Worm (Caenorhabditis elegans): ENCODE results near the gene C10B5.3.

The C10B5.3 gene

DNA sequence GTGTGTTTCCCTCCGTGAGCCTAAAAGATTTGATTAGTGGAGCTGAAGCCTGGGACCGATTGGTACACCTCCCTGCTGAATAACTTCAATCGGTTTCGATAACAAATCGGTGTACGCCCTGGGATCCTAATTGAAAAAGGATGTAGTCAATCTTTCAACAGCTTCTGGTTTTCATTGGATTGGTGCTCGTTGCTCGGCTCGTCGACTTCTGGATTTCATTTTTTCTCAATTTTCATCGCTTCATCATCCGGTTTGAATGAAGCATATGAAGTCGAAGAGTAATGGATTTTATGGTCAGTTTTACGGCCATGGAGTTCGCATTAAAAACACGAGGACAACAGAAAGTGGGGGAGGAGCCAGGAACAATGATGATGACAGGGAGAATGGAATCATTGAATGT lies 32.0 kb downstream of the C10B5.3 start:
- no peak for TF ChIP-seq hlh-12 (tag; optimal IDR thresholded peaks at IDR 0.05)
- TF ChIP-seq cebp-2 (GFP tag; IDR thresholded peaks at IDR 0.05): no peak
- TF ChIP-seq mxl-1 (tag; optimal IDR thresholded peaks at IDR 0.05): no peak
- TF ChIP-seq Y53G8AR.9 (GFP tag; conservative IDR thresholded peaks at IDR 0.05): no peak
- TF ChIP-seq B0336.3 (GFP tag; IDR thresholded peaks at IDR 0.05): no peak
- TF ChIP-seq tbp1 (GFP tag; optimal IDR thresholded peaks at IDR 0.05): no peak
- TF ChIP-seq T07F8.4 (tag; optimal IDR thresholded peaks at IDR 0.05): no peak
- no peak for TF ChIP-seq B0035.1 (tag; optimal IDR thresholded peaks at IDR 0.05)
- no peak for TF ChIP-seq attf-5 (GFP tag; optimal IDR thresholded peaks at IDR 0.05)
- no peak for TF ChIP-seq zfh-2 (GFP tag; conservative IDR thresholded peaks at IDR 0.05)
- TF ChIP-seq mcd-1 (GFP tag; IDR thresholded peaks at IDR 0.05): no peak
- TF ChIP-seq snpc-4 (GFP tag; optimal IDR thresholded peaks at IDR 0.05): no peak
- no peak for TF ChIP-seq snpc-4 (tag; optimal IDR thresholded peaks at IDR 0.05)
- no peak for TF ChIP-seq F55B11.4 (tag; optimal IDR thresholded peaks at IDR 0.05; ENCODE audit: borderline replicate concordance, insufficient read depth)
- no peak for TF ChIP-seq zim-3 (tag; optimal IDR thresholded peaks at IDR 0.05)
- TF ChIP-seq attf-3 (GFP tag; conservative IDR thresholded peaks at IDR 0.05): no peak
- TF ChIP-seq nfya-2 (GFP tag; IDR thresholded peaks at IDR 0.05): no peak

DNA sequence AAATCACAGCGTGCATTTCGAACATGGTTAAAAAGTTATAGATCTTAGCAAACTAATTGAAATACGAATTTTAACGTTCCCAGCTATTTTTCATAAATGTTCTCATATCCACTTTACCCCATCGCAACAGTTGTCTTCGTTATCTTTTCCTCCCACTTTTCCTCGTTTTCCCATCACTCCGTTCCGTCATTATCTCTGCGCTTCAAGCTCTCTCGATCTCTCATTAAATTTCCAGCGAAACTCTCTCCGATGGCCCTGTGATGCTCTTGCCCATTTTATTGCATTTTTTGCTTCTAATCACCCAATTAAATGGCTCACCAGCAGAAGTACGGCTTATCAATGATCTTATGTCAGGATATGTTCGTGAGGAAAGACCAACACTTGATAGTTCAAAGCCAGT lies 35.5 kb downstream of the C10B5.3 start, which contains the start of gene acr-15:
TSS of gene acr-15 (plus strand) at position 236 of the 400 bp plus-strand sequence.
- TF ChIP-seq B0261.1 (tag; optimal IDR thresholded peaks at IDR 0.05) (no peak), T07F8.4 (tag; optimal IDR thresholded peaks at IDR 0.05) (no peak), B0035.1 (tag; optimal IDR thresholded peaks at IDR 0.05) (no peak), madf-3 (GFP tag; IDR thresholded peaks at IDR 0.05) (0 out of 2 replicates have a peak, but pooled peaks have one; percentile 44), akir-1 (GFP tag; optimal IDR thresholded peaks at IDR 0.05) (no peak), lin-26 (GFP tag; IDR thresholded peaks at IDR 0.05) (no peak), lag-1 (GFP tag; IDR thresholded peaks at IDR 0.05) (no peak)

DNA sequence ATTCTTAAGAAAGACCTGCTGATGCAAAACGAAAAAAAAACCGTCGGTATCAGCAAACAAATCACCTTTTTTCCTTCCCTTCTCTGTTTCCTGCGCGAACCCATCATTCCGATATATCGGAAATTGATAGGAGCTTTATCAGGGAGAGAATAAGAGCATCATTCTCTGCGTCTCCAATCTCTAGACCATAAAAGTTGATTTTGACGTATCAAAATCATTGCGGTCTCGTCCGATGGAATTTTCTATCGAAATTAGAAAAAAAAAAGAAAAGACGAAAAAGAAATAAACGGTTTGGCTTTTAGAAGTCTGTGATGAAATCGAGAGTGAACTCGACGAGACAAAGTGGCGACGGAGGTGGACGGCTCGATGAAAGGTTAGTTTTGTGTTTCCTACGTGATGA lies 39.0 kb downstream of the C10B5.3 start, which contains the start of gene stdh-4:
TSS of gene stdh-4 (plus strand) at position 301 of the 400 bp plus-strand sequence.
- TF ChIP-seq aptf-2 (GFP tag; conservative IDR thresholded peaks at IDR 0.05): no peak
- no peak for TF ChIP-seq ztf-18 (tag; optimal IDR thresholded peaks at IDR 0.05)
- TF ChIP-seq him-1 (tag; optimal IDR thresholded peaks at IDR 0.05): no peak
- TF ChIP-seq hsf-1 (GFP tag; IDR thresholded peaks at IDR 0.05): no peak
- no peak for TF ChIP-seq ztf-28 (GFP tag; IDR thresholded peaks at IDR 0.05)

DNA sequence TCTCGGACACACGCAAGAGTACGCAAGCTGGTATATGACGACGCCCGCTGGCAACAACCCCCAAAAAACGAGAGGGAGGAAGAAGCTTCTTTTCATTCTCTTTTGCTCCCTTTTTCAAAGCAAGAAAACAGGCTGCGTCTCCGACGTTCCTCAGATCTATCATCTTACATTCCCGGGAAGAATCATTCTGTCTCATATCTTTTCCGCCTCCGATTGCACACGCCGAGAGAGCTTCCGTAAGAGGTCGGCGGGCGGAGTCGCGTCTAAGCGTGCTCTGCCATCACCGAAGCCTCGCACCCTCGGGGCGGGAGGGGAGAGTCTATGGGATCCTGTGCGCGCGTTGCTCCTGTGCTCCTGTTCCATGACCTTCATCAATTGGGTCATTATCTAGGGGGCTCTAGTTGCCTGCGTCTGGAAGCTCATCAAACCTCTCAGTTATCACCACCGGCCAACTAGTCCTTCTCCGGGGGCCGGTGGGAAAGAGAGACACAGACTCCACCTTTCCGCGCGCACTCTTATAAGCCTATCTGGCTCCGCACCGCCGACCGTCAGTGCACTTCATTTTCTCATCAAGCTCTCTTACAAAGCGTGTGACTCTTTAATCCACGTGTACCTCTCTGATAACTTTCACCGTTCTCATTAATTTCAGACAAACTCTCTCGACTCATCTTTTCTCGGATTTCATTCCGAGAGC lies 42.3 kb downstream of the C10B5.3 start, which contains the start of the genes slc-17.8 and asns-1:
TSS of gene slc-17.8 (minus strand) at position 51 of the 694 bp plus-strand sequence.
TSS of gene asns-1 (plus strand) at position 644 of the 694 bp plus-strand sequence.
- TF ChIP-seq repo-1 (tag; optimal IDR thresholded peaks at IDR 0.05): no peak
- TF ChIP-seq mes-4 (tag; optimal IDR thresholded peaks at IDR 0.05): no peak
- no peak for TF ChIP-seq lsy-27 (tag; optimal IDR thresholded peaks at IDR 0.05; ENCODE audit: borderline replicate concordance, insufficient read depth)
- TF ChIP-seq pbrm-1 (GFP tag; IDR thresholded peaks at IDR 0.05): no peak
- no peak for TF ChIP-seq ztf-6 (GFP tag; IDR thresholded peaks at IDR 0.05)
- TF ChIP-seq lin-54 (GFP tag; optimal IDR thresholded peaks at IDR 0.05): no peak
- no peak for TF ChIP-seq nhr-90 (tag; optimal IDR thresholded peaks at IDR 0.05)
- no peak for TF ChIP-seq unc-62 (GFP tag; optimal IDR thresholded peaks at IDR 0.05)
- peak; percentile 11 for TF ChIP-seq F57A8.1 (GFP tag; optimal IDR thresholded peaks at IDR 0.05)
- TF ChIP-seq hlh-12 (tag; optimal IDR thresholded peaks at IDR 0.05): no peak
- peak; percentile 84 for TF ChIP-seq zfh-2 (GFP tag; conservative IDR thresholded peaks at IDR 0.05)
- no peak for TF ChIP-seq ceh-91 (GFP tag; IDR thresholded peaks at IDR 0.05)
- TF ChIP-seq nfyb-1 (GFP tag; IDR thresholded peaks at IDR 0.05): no peak
- TF ChIP-seq B0261.1 (tag; optimal IDR thresholded peaks at IDR 0.05): no peak
- peak; percentile 69; the same call in 1 of the 2 replicates for TF ChIP-seq egrh-3 (GFP tag; IDR thresholded peaks at IDR 0.05)
- no peak for TF ChIP-seq C17E4.6 (GFP tag; IDR thresholded peaks at IDR 0.05)
- TF ChIP-seq F52B5.7 (tag; optimal IDR thresholded peaks at IDR 0.05): no peak

Data from whole organism, young adult.